Worm (Caenorhabditis elegans) whole organism, mixed stage, embryonic: ENCODE measurements around the gene F13E9.9.

Experiments
- M03D4.4 ChIP-seq: sonication (generic microtip); optimal IDR thresholded peaks from 2 replicates; lab custom pipeline; 2017; ENCODE audit warnings: mild to moderate bottlenecking, missing genetic modification characterization, missing compliant biosample characterization
- bed-3 ChIP-seq: fragments of 200-800 bp; sonication (Bioruptor generic); optimal IDR thresholded peaks from 3 replicates; lab custom pipeline; 2018; ENCODE audit warnings: mild to moderate bottlenecking, missing genetic modification characterization, moderate library complexity, missing compliant biosample characterization
- blmp-1 ChIP-seq: fragments of 150-350 bp; optimal IDR thresholded peaks from 2 replicates; lab custom pipeline; 2014; ENCODE audit warnings: missing biosample characterization, missing genetic modification characterization
- ceh-39 ChIP-seq: fragments of 150-350 bp; optimal IDR thresholded peaks from 2 replicates; lab custom pipeline; 2014; ENCODE audit warnings: missing biosample characterization, missing genetic modification characterization
- ceh-43 ChIP-seq: fragments of 200-800 bp; sonication (Bioruptor generic); optimal IDR thresholded peaks from 2 replicates; lab custom pipeline; 2018; ENCODE audit warnings: mild to moderate bottlenecking, missing genetic modification characterization, moderate library complexity, missing compliant biosample characterization
- ceh-83 ChIP-seq: fragments of 200-800 bp; sonication (Bioruptor generic); optimal IDR thresholded peaks from 2 replicates; lab custom pipeline; 2018; ENCODE audit warnings: mild to moderate bottlenecking, missing genetic modification characterization, missing compliant biosample characterization
- ces-1 ChIP-seq: fragments of 150-350 bp; optimal IDR thresholded peaks from 2 replicates; lab custom pipeline; 2014; ENCODE audit warnings: missing biosample characterization, missing genetic modification reagents, missing genetic modification characterization
- cnd-1 ChIP-seq: fragments of 200-800 bp; sonication (Bioruptor generic); optimal IDR thresholded peaks from 2 replicates; lab custom pipeline; 2018; ENCODE audit warnings: mild to moderate bottlenecking, missing genetic modification characterization, missing compliant biosample characterization
- drap-1 ChIP-seq: fragments of 200-800 bp; sonication (Bioruptor generic); optimal IDR thresholded peaks from 3 replicates; lab custom pipeline; 2018; ENCODE audit warnings: mild to moderate bottlenecking, missing genetic modification characterization, missing compliant biosample characterization
- elt-1 ChIP-seq: sonication (generic microtip); optimal IDR thresholded peaks from 2 replicates; lab custom pipeline; 2017; ENCODE audit warnings: missing genetic modification characterization, mild to moderate bottlenecking, missing compliant biosample characterization, antibody characterized with exemption, moderate library complexity, borderline replicate concordance; ENCODE audit not compliant: insufficient read depth
- elt-3 ChIP-seq: fragments of 150-350 bp; optimal IDR thresholded peaks from 2 replicates; lab custom pipeline; 2014; ENCODE audit warnings: missing biosample characterization, missing genetic modification characterization
- flh-1 ChIP-seq: fragments of 200-800 bp; sonication (Bioruptor generic); optimal IDR thresholded peaks from 2 replicates; lab custom pipeline; 2018; ENCODE audit warnings: mild to moderate bottlenecking, missing genetic modification characterization, moderate library complexity, missing compliant biosample characterization
- ham-2 ChIP-seq: fragments of 200-800 bp; sonication (Bioruptor generic); optimal IDR thresholded peaks from 2 replicates; lab custom pipeline; 2018; ENCODE audit warnings: mild to moderate bottlenecking, missing genetic modification characterization, missing compliant biosample characterization
- hlh-1 ChIP-seq: fragments of 150-350 bp; optimal IDR thresholded peaks from 2 replicates; lab custom pipeline; 2014; ENCODE audit warnings: missing biosample characterization, missing genetic modification reagents, missing genetic modification characterization
- lin-13 ChIP-seq: fragments of 150-350 bp; optimal IDR thresholded peaks from 2 replicates; lab custom pipeline; 2014; ENCODE audit warnings: missing biosample characterization, missing genetic modification characterization
- lin-32 ChIP-seq: fragments of 200-800 bp; sonication (Bioruptor generic); optimal IDR thresholded peaks from 2 replicates; lab custom pipeline; 2018; ENCODE audit warnings: mild to moderate bottlenecking, missing genetic modification characterization, missing compliant biosample characterization
- mab-5 ChIP-seq: fragments of 150-350 bp; optimal IDR thresholded peaks from 2 replicates; lab custom pipeline; 2014; ENCODE audit warnings: missing biosample characterization, missing genetic modification characterization
- mep-1 ChIP-seq: fragments of 150-350 bp; optimal IDR thresholded peaks from 2 replicates; lab custom pipeline; 2017; ENCODE audit warnings: missing biosample characterization, missing genetic modification reagents, missing genetic modification characterization, inconsistent platforms
- mls-2 ChIP-seq: sonication (generic microtip); optimal IDR thresholded peaks from 2 replicates; lab custom pipeline; 2016; ENCODE audit warnings: mild to moderate bottlenecking, missing genetic modification characterization, moderate library complexity, missing compliant biosample characterization
- nhr-12 ChIP-seq: fragments of 150-350 bp; optimal IDR thresholded peaks from 2 replicates; lab custom pipeline; 2014; ENCODE audit warnings: missing biosample characterization, missing genetic modification characterization
- nhr-2 ChIP-seq: fragments of 150-350 bp; optimal IDR thresholded peaks from 2 replicates; lab custom pipeline; 2014; ENCODE audit warnings: missing biosample characterization, missing genetic modification characterization
- nhr-237 ChIP-seq: fragments of 150-350 bp; optimal IDR thresholded peaks from 2 replicates; lab custom pipeline; 2014; ENCODE audit warnings: missing biosample characterization, missing genetic modification characterization
- nhr-28 ChIP-seq: fragments of 150-350 bp; optimal IDR thresholded peaks from 2 replicates; lab custom pipeline; 2014; ENCODE audit warnings: missing biosample characterization, missing genetic modification characterization
- nhr-76 ChIP-seq: sonication (generic microtip); optimal IDR thresholded peaks from 2 replicates; lab custom pipeline; 2017; ENCODE audit warnings: missing biosample characterization, missing genetic modification characterization
- pha-4 ChIP-seq: fragments of 150-350 bp; optimal IDR thresholded peaks from 2 replicates; lab custom pipeline; 2018; ENCODE audit warnings: missing biosample characterization, missing genetic modification reagents, missing genetic modification characterization
- sem-2 ChIP-seq: fragments of 200-800 bp; sonication (Bioruptor generic); optimal IDR thresholded peaks from 2 replicates; lab custom pipeline; 2018; ENCODE audit warnings: mild to moderate bottlenecking, missing genetic modification characterization, missing compliant biosample characterization
- snpc-4 ChIP-seq: fragments of 150-350 bp; optimal IDR thresholded peaks from 2 replicates; lab custom pipeline; 2014; ENCODE audit warnings: missing biosample characterization, missing genetic modification characterization
- sptf-1 ChIP-seq: sonication (generic microtip); optimal IDR thresholded peaks from 2 replicates; lab custom pipeline; 2017; ENCODE audit warnings: mild to moderate bottlenecking, missing genetic modification characterization, moderate library complexity, missing compliant biosample characterization
- tbx-8 ChIP-seq: fragments of 200-800 bp; sonication (Bioruptor generic); optimal IDR thresholded peaks from 2 replicates; lab custom pipeline; 2018; ENCODE audit warnings: mild to moderate bottlenecking, missing genetic modification characterization, moderate library complexity, missing compliant biosample characterization
- unc-39 ChIP-seq: fragments of 150-350 bp; optimal IDR thresholded peaks from 2 replicates; lab custom pipeline; 2014; ENCODE audit warnings: missing biosample characterization, missing genetic modification characterization
- unc-62 ChIP-seq: fragments of 150-350 bp; optimal IDR thresholded peaks from 2 replicates; lab custom pipeline; 2014; ENCODE audit warnings: missing biosample characterization, missing genetic modification reagents, missing genetic modification characterization
- zip-8 ChIP-seq: fragments of 150-350 bp; optimal IDR thresholded peaks from 2 replicates; lab custom pipeline; 2014; ENCODE audit warnings: missing biosample characterization, missing genetic modification characterization
- ztf-11 ChIP-seq: fragments of 150-350 bp; optimal IDR thresholded peaks from 2 replicates; lab custom pipeline; 2014; ENCODE audit warnings: missing biosample characterization, missing genetic modification characterization

The F13E9.9 gene

ce11 chrIV:10880264-10880663, 18.7 kb downstream of the F13E9.9 start, which contains the start of gene fipr-15:
fipr-15 (plus strand) TSS chrIV:10880564.
- TF ChIP-seq unc-39 (tag; lab: Kevin White, UChicago) (no peak), hlh-1 (no peak), nhr-28 (tag; lab: Kevin White, UChicago) (no peak), zip-8 (no peak), snpc-4 (tag; lab: Kevin White, UChicago) (no peak)

- TF ChIP-seq blmp-1 = no peak
- no peak for TF ChIP-seq ces-1
- no peak for TF ChIP-seq lin-13 (tag; lab: Kevin White, UChicago)
Observed at ce11 chrIV:10879542-10879941, 19.4 kb downstream of the F13E9.9 start, which contains the start of gene sdz-13. sdz-13 (minus strand) TSS chrIV:10879642.

- no peak for TF ChIP-seq zip-8
- TF ChIP-seq, all 35 proteins: peak for 0
Observed at ce11 chrIV:10876844-10877243, 22.1 kb downstream of the F13E9.9 start, which contains the start of gene fipr-14. fipr-14 (plus strand) TSS chrIV:10877144.

DNA sequence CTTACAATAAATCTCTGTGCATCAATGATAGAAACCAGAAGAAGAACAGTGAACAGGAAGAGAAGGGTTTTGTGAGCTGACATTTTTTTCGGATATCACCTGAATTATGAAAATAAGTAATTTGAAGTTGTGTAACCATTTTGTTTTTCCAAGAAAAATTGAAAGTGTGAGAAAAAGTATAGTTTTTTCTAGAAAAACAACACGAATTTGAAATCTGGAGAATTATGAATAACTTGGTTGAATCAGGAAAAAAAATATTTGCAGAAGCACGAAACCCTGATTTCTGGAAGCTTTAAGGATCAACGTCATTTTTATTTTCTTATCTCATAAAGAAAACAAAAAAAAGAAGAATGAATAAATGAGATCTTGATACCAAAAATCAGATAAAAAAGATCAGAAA, 24.5 kb downstream of the F13E9.9 start, which contains the start of gene F13E9.12:
F13E9.12 (minus strand) TSS at position 101 of the 400 bp plus-strand sequence.
- no peak for TF ChIP-seq mab-5 (tag; lab: Kevin White, UChicago)
- TF ChIP-seq lin-13 (tag; lab: Kevin White, UChicago) = no peak
- no peak for TF ChIP-seq zip-8
- TF ChIP-seq flh-1 (GFP tag; lab: Kevin White, UChicago) = no peak

DNA sequence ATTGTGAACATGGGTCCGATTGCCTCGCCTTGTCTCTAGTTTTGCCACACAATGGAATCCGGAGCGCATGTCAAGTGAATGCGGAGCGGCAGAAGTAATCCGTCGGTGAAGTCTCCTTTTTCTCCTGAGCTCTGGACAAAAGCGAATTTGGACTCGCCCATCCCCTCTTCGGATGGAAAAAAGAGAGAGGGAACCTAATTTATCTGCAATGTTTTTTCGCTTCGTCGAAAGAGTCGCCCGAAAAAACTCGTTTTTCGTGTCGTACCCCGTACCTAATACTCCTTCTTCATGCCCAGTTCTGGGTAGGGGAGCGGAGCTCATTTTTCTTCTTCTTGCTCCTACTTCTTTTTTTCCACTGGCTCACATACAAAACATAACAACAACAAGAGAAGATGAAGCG, 28.8 kb downstream of the F13E9.9 start:
- TF ChIP-seq hlh-1 (no peak), ces-1 (peak; percentile 57), nhr-76 (no peak), cnd-1 (tag; lab: Kevin White, UChicago) (no peak), sptf-1 (tag; lab: Kevin White, UChicago) (no peak), lin-13 (tag; lab: Kevin White, UChicago) (no peak), blmp-1 (no peak)

DNA sequence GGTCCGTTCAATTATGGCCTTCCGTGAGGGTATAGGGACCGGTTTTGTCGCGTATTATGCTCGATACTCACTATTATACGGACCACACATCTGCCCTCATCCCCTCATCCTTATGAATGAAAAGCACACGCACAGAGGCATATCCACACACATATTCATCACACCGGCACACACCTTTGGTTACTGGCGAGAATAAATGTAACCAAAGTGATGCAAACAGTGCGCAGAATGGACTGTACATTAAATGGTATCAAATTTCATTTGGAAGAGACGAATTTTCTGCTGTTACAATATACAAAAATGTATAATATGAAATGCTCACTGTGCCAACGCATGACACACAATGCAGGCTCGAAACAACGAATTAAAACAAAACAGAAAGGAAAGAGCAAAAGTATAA, 29.3 kb downstream of the F13E9.9 start:
- peak; percentile 28 for TF ChIP-seq nhr-2 (tag; lab: Kevin White, UChicago)
- TF ChIP-seq snpc-4 (tag; lab: Kevin White, UChicago) = no peak
- TF ChIP-seq sptf-1 (tag; lab: Kevin White, UChicago) = no peak
- TF ChIP-seq hlh-1 = no peak
- no peak for TF ChIP-seq M03D4.4 (tag; lab: Kevin White, UChicago)
- no peak for TF ChIP-seq tbx-8

DNA sequence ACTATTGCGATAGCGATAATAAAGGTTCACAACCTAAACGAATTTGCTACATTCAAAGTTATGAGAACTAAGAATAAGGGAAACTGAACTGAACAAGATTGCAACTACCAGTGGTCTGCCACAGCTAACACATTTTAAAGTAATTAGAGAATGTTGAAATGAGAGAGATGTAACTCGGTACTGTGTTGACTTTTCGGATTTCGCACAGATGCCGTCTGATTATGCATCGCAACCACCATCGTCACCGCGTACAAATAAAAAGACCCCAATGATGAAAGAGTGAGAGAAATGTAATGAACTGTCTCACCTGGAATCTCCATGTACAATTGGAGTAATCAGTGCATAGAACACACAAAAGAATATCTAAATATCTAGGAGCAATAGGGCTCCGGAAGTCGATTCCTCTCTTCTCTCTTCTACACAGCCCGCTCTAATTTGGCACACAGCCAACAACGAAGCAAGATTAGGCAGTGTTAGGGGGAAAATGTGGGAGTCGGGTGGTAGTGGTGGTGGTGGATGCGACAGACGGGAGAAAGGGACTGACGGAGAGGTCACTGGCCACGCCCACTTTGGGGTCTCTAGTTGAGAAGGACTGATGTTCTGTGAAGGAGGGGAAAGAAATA, 30.3 kb downstream of the F13E9.9 start, which contains the start of gene F13E9.11:
F13E9.11 (minus strand) TSS at position 507 of the 623 bp plus-strand sequence.
- TF ChIP-seq ham-2 (no peak), ceh-43 (GFP tag; lab: Kevin White, UChicago) (no peak), drap-1 (GFP tag; lab: Kevin White, UChicago) (no peak), nhr-76 (no peak), snpc-4 (tag; lab: Kevin White, UChicago) (no peak), mls-2 (no peak), mab-5 (tag; lab: Kevin White, UChicago) (no peak), elt-3 (tag; lab: Kevin White, UChicago) (no peak), M03D4.4 (tag; lab: Kevin White, UChicago) (no peak), nhr-28 (tag; lab: Kevin White, UChicago) (no peak), ceh-39 (tag; lab: Kevin White, UChicago) (no peak), nhr-237 (no peak), flh-1 (GFP tag; lab: Kevin White, UChicago) (no peak), unc-62 (GFP tag; lab: Kevin White, UChicago) (no peak), blmp-1 (no peak), nhr-2 (tag; lab: Kevin White, UChicago) (no peak), sem-2 (no peak), hlh-1 (no peak), tbx-8 (no peak), ztf-11 (tag; lab: Kevin White, UChicago) (peak; percentile 7), unc-39 (tag; lab: Kevin White, UChicago) (no peak), ceh-83 (GFP tag; lab: Kevin White, UChicago) (no peak), bed-3 (GFP tag; lab: Kevin White, UChicago) (no peak), ces-1 (peak; percentile 37), mep-1 (tag; lab: Kevin White, UChicago) (peak; percentile 43), nhr-12 (no peak), lin-32 (GFP tag; lab: Kevin White, UChicago) (no peak), pha-4 (no peak), cnd-1 (tag; lab: Kevin White, UChicago) (peak; percentile 71), lin-13 (tag; lab: Kevin White, UChicago) (no peak), elt-1 (tag; lab: Kevin White, UChicago) (no peak), sptf-1 (tag; lab: Kevin White, UChicago) (no peak)
